Worm (Caenorhabditis elegans) whole organism, young adult: ENCODE data around the gene B0416.3.

ENCODE experiments used
- F37B4.10 ChIP-seq: fragments of 200-800 bp; sonication (Bioruptor generic); IDR thresholded peaks from 2 replicates; pipeline ENCODE4 v1.3.6; 2022; ENCODE audit warnings: missing genetic modification characterization, missing compliant biosample characterization
- K12H6.12 ChIP-seq: fragments of 200-800 bp; sonication (Bioruptor generic); optimal IDR thresholded peaks from 2 replicates; lab custom pipeline; 2018; ENCODE audit warnings: mild to moderate bottlenecking, missing genetic modification characterization, missing compliant biosample characterization
- ceh-100 ChIP-seq: fragments of 200-800 bp; sonication (Bioruptor generic); IDR thresholded peaks from 2 replicates; pipeline ENCODE4 v1.3.6; 2022; ENCODE audit warnings: missing genetic modification reagents, missing genetic modification characterization, missing compliant biosample characterization
- ceh-27 ChIP-seq: fragments of 200-800 bp; sonication (Bioruptor generic); optimal IDR thresholded peaks from 2 replicates; lab custom pipeline; 2018; ENCODE audit warnings: mild to moderate bottlenecking, missing genetic modification characterization, moderate library complexity, missing compliant biosample characterization
- hmg-20 ChIP-seq: fragments of 200-800 bp; sonication (Bioruptor generic); IDR thresholded peaks from 2 replicates; pipeline ENCODE4 v1.3.6; 2022; ENCODE audit warnings: missing genetic modification reagents, missing genetic modification characterization, missing compliant biosample characterization
- madf-10 ChIP-seq: sonication (generic microtip); optimal IDR thresholded peaks from 2 replicates; lab custom pipeline; 2016; ENCODE audit warnings: mild to moderate bottlenecking, missing genetic modification characterization, missing compliant biosample characterization
- mcd-1 ChIP-seq: fragments of 200-800 bp; sonication (Bioruptor generic); IDR thresholded peaks from 2 replicates; pipeline ENCODE4 v1.3.6; 2022; ENCODE audit warnings: missing genetic modification reagents, missing genetic modification characterization, missing compliant biosample characterization
- rcor-1 ChIP-seq: fragments of 200-800 bp; sonication (Bioruptor generic); IDR thresholded peaks from 2 replicates; pipeline ENCODE4 v1.3.6; 2022; ENCODE audit warnings: missing genetic modification reagents, missing genetic modification characterization, missing compliant biosample characterization
- sdz-38 ChIP-seq: sonication (generic microtip); optimal IDR thresholded peaks from 2 replicates; lab custom pipeline; 2016; ENCODE audit warnings: missing genotype, missing genetic modification characterization, missing compliant biosample characterization
- sea-2 ChIP-seq: fragments of 200-800 bp; sonication (Bioruptor generic); IDR thresholded peaks from 2 replicates; pipeline ENCODE4 v1.3.6; 2022; ENCODE audit warnings: missing genetic modification characterization, missing compliant biosample characterization
- ztf-18 ChIP-seq: sonication (generic microtip); optimal IDR thresholded peaks from 2 replicates; lab custom pipeline; 2016; ENCODE audit warnings: missing genotype, mild to moderate bottlenecking, missing genetic modification characterization, missing compliant biosample characterization

DNA sequence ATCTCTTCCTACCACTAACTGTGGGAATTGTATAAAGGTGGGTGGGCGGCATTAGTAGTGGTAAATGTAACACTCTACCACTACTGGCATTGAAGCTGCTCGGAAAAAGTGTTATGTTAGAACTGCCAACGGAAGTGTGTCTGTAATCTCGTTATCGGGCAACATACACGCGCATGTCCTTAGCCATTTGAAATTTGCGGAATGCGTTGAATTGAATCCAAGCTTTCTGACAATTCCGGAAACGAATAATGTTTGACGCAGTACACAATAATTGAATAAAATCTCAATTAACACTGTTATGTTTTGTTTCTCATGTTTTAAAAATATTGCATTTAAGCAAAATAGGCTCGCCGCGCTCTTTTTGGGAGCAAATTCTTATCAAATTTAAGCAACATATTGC, 33.5 kb downstream of the B0416.3 start:
- TF ChIP-seq mcd-1: no peak
- TF ChIP-seq hmg-20 (GFP tag; lab: Robert Waterston, UW): no peak
- TF ChIP-seq F37B4.10 (GFP tag; lab: Robert Waterston, UW): no peak
- TF ChIP-seq ceh-27 (GFP tag; lab: Kevin White, UChicago): no peak
- no peak for TF ChIP-seq sdz-38 (tag; lab: Kevin White, UChicago)
- TF ChIP-seq sea-2: no peak
- no peak for TF ChIP-seq rcor-1
- no peak for TF ChIP-seq madf-10
- no peak for TF ChIP-seq K12H6.12 (tag; lab: Kevin White, UChicago)
- no peak for TF ChIP-seq ztf-18 (tag; lab: Kevin White, UChicago)
- no peak for TF ChIP-seq ceh-100 (GFP tag; lab: Robert Waterston, UW)
